Worm (Caenorhabditis elegans): ENCODE data around the gene C04A11.1.

DNA sequence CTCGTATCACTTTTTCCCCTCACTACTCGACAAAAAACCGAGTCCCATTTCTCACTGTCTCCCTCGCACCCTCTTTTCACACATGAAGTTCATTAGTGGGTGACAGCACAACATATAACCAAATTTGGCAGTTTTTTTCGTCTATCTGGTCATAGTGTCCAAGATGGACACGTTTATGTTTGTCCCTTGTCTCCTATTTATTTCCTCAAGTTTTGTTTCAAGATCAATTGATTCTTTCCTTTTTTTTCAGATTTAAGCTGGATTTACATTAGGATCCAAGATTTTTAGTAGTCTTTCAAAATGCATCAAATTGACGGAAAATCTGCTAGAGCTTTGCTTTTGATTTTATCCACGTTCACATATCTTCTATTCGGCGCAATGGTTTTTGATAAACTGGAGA is 20.7 kb upstream of the C04A11.1 start, which contains the start of gene twk-20:
- TF ChIP-seq nhr-43 (tag; optimal IDR thresholded peaks at IDR 0.05; ENCODE audit: poor library complexity, severe bottlenecking), result no peak
- TF ChIP-seq unc-62 (GFP tag; optimal IDR thresholded peaks at IDR 0.05), result no peak
- TF ChIP-seq ama-1 (optimal IDR thresholded peaks at IDR 0.05), result no peak
- no peak for TF ChIP-seq lin-39 (tag; optimal IDR thresholded peaks at IDR 0.05)
- TF ChIP-seq nhr-76 (tag; optimal IDR thresholded peaks at IDR 0.05), result no peak
- TF ChIP-seq mdl-1 (tag; optimal IDR thresholded peaks at IDR 0.05), result no peak
- no peak for TF ChIP-seq ztf-11 (tag; optimal IDR thresholded peaks at IDR 0.05)
- TF ChIP-seq fos-1 (tag; optimal IDR thresholded peaks at IDR 0.05), result no peak
- no peak for TF ChIP-seq snpc-4 (tag; optimal IDR thresholded peaks at IDR 0.05)
- no peak for TF ChIP-seq ztf-4 (tag; optimal IDR thresholded peaks at IDR 0.05)
- TF ChIP-seq jun-1 (tag; optimal IDR thresholded peaks at IDR 0.05), result no peak
- TF ChIP-seq nhr-11 (tag; optimal IDR thresholded peaks at IDR 0.05), result no peak
